Worm (Caenorhabditis elegans) whole organism, L3 larva: ENCODE results near the gene ZK688.1.

Experiments
- ama-1 ChIP-seq: fragments of 150-350 bp; optimal IDR thresholded peaks from 2 replicates; lab custom pipeline; 2018
- ceh-16 ChIP-seq: sonication (generic microtip); optimal IDR thresholded peaks from 2 replicates; lab custom pipeline; 2017; ENCODE audit warnings: missing biosample characterization, missing genetic modification characterization
- elt-3 ChIP-seq, 3 experiments: fragments of 150-350 bp in 1 of 3; sonication (generic microtip) in 2 of 3; optimal IDR thresholded peaks; 2 replicates in 2 of 3; 4 replicates in 1 of 3; lab custom pipeline; 2014 to 2017; ENCODE audit warnings: missing biosample characterization in 3 of 3, missing genetic modification characterization in 3 of 3
- eor-1 ChIP-seq, 2 experiments: fragments of 150-350 bp; optimal IDR thresholded peaks; 2 replicates each; lab custom pipeline; 2014 to 2018; ENCODE audit warnings: missing biosample characterization in 2 of 2, missing genetic modification characterization in 2 of 2
- nhr-77 ChIP-seq: fragments of 150-350 bp; optimal IDR thresholded peaks from 2 replicates; lab custom pipeline; 2014; ENCODE audit warnings: missing biosample characterization, missing genetic modification characterization
- skn-1 ChIP-seq: fragments of 150-350 bp; optimal IDR thresholded peaks from 2 replicates; lab custom pipeline; 2014; ENCODE audit warnings: missing biosample characterization, missing genetic modification characterization
- snpc-4 ChIP-seq: fragments of 150-350 bp; optimal IDR thresholded peaks from 2 replicates; lab custom pipeline; 2014; ENCODE audit warnings: missing biosample characterization, missing genetic modification characterization
- zag-1 ChIP-seq: fragments of 150-350 bp; optimal IDR thresholded peaks from 2 replicates; lab custom pipeline; 2014; ENCODE audit warnings: missing biosample characterization, missing genetic modification characterization

- TF ChIP-seq ama-1 (lab: Kevin White, UChicago) (no peak), zag-1 (tag; lab: Kevin White, UChicago) (no peak), snpc-4 (tag; lab: Kevin White, UChicago) (no peak), nhr-77 (no peak), eor-1 (tag; optimal IDR thresholded peaks at IDR 0.05; lab: Kevin White, UChicago) (no peak), elt-3 (tag; optimal IDR thresholded peaks at IDR 0.05; lab: Kevin White, UChicago) (no peak), ceh-16 (no peak), skn-1 (tag; lab: Kevin White, UChicago) (no peak)
These were observed 43.8 kb downstream of the ZK688.1 start, which contains the start of gene let-754 for ce11 chrIII:7953208-7953607.
